Fruit fly (Drosophila melanogaster): ENCODE results near the gene robl37BC.

Gene robl37BC

DNA sequence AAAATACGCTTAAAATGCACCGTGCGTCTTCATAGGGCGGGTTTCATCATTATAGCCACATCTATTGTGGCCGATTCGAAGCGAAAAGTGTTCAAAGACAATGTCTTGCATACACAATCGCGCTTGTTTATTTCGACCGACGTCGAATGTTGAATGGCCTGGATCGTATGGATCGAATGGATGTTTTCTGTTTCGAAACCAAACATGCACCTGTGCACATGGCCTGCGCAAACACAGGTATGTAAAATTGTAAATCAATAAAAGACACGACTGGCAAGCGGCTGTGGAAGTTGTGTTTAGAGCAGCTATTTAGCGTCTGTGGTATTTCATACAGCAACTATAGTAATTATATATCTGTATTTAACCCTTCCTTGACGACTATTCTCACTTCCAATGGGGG lies 29.2 kb upstream of the robl37BC start (continued):
- TF ChIP-seq fd64A (GFP tag; optimal IDR thresholded peaks at IDR 0.05) = peak; percentile 50
- peak; percentile 4 for TF ChIP-seq salm (tag; optimal IDR thresholded peaks at IDR 0.05)
- peak; percentile 16 for TF ChIP-seq Sry-β (GFP tag; optimal IDR thresholded peaks at IDR 0.05)
- TF ChIP-seq ERR (GFP tag; optimal IDR thresholded peaks at IDR 0.05) = no peak
- TF ChIP-seq pros (GFP tag; optimal IDR thresholded peaks at IDR 0.05) = no peak
- TF ChIP-seq sc (optimal IDR thresholded peaks at IDR 0.05) = no peak
- TF ChIP-seq sc (GFP tag; optimal IDR thresholded peaks at IDR 0.05) = no peak
- TF ChIP-seq Myb (GFP tag; optimal IDR thresholded peaks at IDR 0.05) = no peak
- TF ChIP-seq cg (GFP tag; optimal IDR thresholded peaks at IDR 0.05) = no peak
- TF ChIP-seq Kr (GFP tag; optimal IDR thresholded peaks at IDR 0.05) = peak; percentile 42
- TF ChIP-seq Blimp-1 (GFP tag; optimal IDR thresholded peaks at IDR 0.05) = peak; percentile 4
- TF ChIP-seq psq (GFP tag; optimal IDR thresholded peaks at IDR 0.05) = no peak
- TF ChIP-seq dmrt99B (tag; optimal IDR thresholded peaks at IDR 0.05) = no peak
- no peak for TF ChIP-seq cwo (GFP tag; optimal IDR thresholded peaks at IDR 0.05)
- no peak for TF ChIP-seq dimm (GFP tag; IDR thresholded peaks at IDR 0.05)
- no peak for TF ChIP-seq Xbp1 (GFP tag; optimal IDR thresholded peaks at IDR 0.05)
- TF ChIP-seq CG12391 (tag; optimal IDR thresholded peaks at IDR 0.05) = no peak
- no peak for TF ChIP-seq Fer2 (tag; optimal IDR thresholded peaks at IDR 0.05)
- no peak for TF ChIP-seq p53 (GFP tag; optimal IDR thresholded peaks at IDR 0.05)
- TF ChIP-seq CG12219 (GFP tag; optimal IDR thresholded peaks at IDR 0.05) = no peak
- TF ChIP-seq chif (GFP tag; optimal IDR thresholded peaks at IDR 0.05) = no peak
- peak; percentile 46 for TF ChIP-seq MTF-1 (GFP tag; optimal IDR thresholded peaks at IDR 0.05; ENCODE audit: borderline replicate concordance)
- TF ChIP-seq CG17568 (GFP tag; optimal IDR thresholded peaks at IDR 0.05) = peak; percentile 14
- no peak for TF ChIP-seq MESR4 (GFP tag; optimal IDR thresholded peaks at IDR 0.05)
- peak; percentile 6 for TF ChIP-seq CG17385 (GFP tag; optimal IDR thresholded peaks at IDR 0.05)
- no peak for TF ChIP-seq CG6272 (GFP tag; IDR thresholded peaks at IDR 0.05)
- no peak for TF ChIP-seq HHEX (GFP tag; optimal IDR thresholded peaks at IDR 0.05)
- peak; percentile 7; the same call in 1 of the 2 replicates for TF ChIP-seq onecut (GFP tag; IDR thresholded peaks at IDR 0.05)
- peak; percentile 70 for TF ChIP-seq kni (GFP tag; optimal IDR thresholded peaks at IDR 0.05)
- no peak for TF ChIP-seq CG16813 (GFP tag; IDR thresholded peaks at IDR 0.05; ENCODE audit: partially characterized antibody)
- TF ChIP-seq tap (tag; optimal IDR thresholded peaks at IDR 0.05) = peak; percentile 5
- no peak for TF ChIP-seq Abd-B (GFP tag; optimal IDR thresholded peaks at IDR 0.05)
- no peak for TF ChIP-seq Hmx (GFP tag; optimal IDR thresholded peaks at IDR 0.05)
- peak; percentile 56 for TF ChIP-seq sens (GFP tag)
- no peak for TF ChIP-seq Lim3 (GFP tag; IDR thresholded peaks at IDR 0.05)
- TF ChIP-seq CG9609 (GFP tag; optimal IDR thresholded peaks at IDR 0.05) = no peak
- peak; percentile 75 for TF ChIP-seq vvl (GFP tag; IDR thresholded peaks at IDR 0.05)
- TF ChIP-seq CG1603 (tag; optimal IDR thresholded peaks at IDR 0.05) = peak; percentile 8
- TF ChIP-seq Oli (tag; optimal IDR thresholded peaks at IDR 0.05) = no peak
- no peak for TF ChIP-seq CG8281 (tag; optimal IDR thresholded peaks at IDR 0.05)
- TF ChIP-seq lab (GFP tag; optimal IDR thresholded peaks at IDR 0.05) = peak; percentile 32
- peak; percentile 3 for TF ChIP-seq CG2875 (GFP tag; optimal IDR thresholded peaks at IDR 0.05)
- TF ChIP-seq fd96Cb (tag; optimal IDR thresholded peaks at IDR 0.05) = no peak
- no peak for TF ChIP-seq CG1529 (GFP tag; optimal IDR thresholded peaks at IDR 0.05)
- TF ChIP-seq z (GFP tag; IDR thresholded peaks at IDR 0.05) = no peak
- TF ChIP-seq B-H2 (GFP tag; optimal IDR thresholded peaks at IDR 0.05) = no peak
- TF ChIP-seq CG4707 (GFP tag; optimal IDR thresholded peaks at IDR 0.05) = peak; percentile 45
- TF ChIP-seq Sox102F (GFP tag; optimal IDR thresholded peaks at IDR 0.05) = peak; percentile 0
- no peak for TF ChIP-seq Meics (GFP tag; optimal IDR thresholded peaks at IDR 0.05)
- TF ChIP-seq E2f2 (GFP tag; IDR thresholded peaks at IDR 0.05) = no peak
- TF ChIP-seq Dp (GFP tag; optimal IDR thresholded peaks at IDR 0.05) = no peak

All from whole organism, embryonic.